Worm (Caenorhabditis elegans): ENCODE data around the gene C17C3.3.

The C17C3.3 gene

DNA sequence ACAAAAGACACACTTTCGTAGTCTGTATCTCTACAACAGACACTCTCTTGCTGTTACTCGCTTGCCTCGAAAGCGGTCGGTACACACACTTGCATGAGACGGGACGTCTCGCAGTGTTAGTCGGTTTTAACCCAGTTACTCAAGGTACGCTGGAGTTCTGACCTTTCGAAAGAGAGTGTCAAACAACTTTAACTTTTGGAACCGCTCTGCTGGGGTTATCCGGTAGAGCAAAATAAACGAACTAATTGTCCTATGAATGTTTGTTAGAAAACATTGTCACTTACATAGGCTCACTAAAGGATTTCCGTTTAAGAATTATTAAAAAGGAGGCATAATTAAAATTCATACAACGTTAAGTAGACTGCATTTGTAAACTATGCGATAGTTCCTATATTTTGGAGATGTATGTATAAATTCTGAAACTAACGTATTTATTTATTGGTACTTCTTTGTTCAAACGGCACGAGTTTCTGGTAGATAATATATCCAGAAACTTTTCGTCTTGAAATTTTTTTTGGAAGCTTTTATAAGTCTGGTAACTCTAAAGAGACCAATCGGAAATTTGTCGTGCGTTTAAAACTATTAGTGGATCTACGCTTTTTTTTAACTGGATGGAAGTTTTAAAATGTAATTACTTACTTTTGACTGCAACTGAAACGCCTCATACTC is 17.9 kb upstream of the C17C3.3 start (continued):
- peak; percentile 100 for TF ChIP-seq swsn-7 (tag; optimal IDR thresholded peaks at IDR 0.05)
- peak; percentile 98 for TF ChIP-seq sox-4 (tag; optimal IDR thresholded peaks at IDR 0.05)
- TF ChIP-seq mdl-1 (tag; optimal IDR thresholded peaks at IDR 0.05): peak; percentile 38 to 93
- TF ChIP-seq xbp-1 (tag; optimal IDR thresholded peaks at IDR 0.05): peak; percentile 98
- TF ChIP-seq mab-9 (GFP tag; IDR thresholded peaks at IDR 0.05): peak; percentile 98
- TF ChIP-seq tlp-1 (tag; optimal IDR thresholded peaks at IDR 0.05): no peak
- peak; percentile 98 for TF ChIP-seq egl-13 (tag; optimal IDR thresholded peaks at IDR 0.05)
- peak; percentile 99 for TF ChIP-seq lin-14 (GFP tag; optimal IDR thresholded peaks at IDR 0.05)
- peak; percentile 62 for TF ChIP-seq aha-1 (tag; optimal IDR thresholded peaks at IDR 0.05)
- peak; percentile 79 for TF ChIP-seq unc-98 (GFP tag; IDR thresholded peaks at IDR 0.05)
- peak; percentile 93 for TF ChIP-seq mef-2 (tag; optimal IDR thresholded peaks at IDR 0.05)
- peak; percentile 60 for TF ChIP-seq lin-15B (tag; optimal IDR thresholded peaks at IDR 0.05)
- TF ChIP-seq zag-1 (tag; optimal IDR thresholded peaks at IDR 0.05): peak; percentile 95
- TF ChIP-seq fos-1 (tag; optimal IDR thresholded peaks at IDR 0.05): peak; percentile 97
- TF ChIP-seq pax-3 (tag; optimal IDR thresholded peaks at IDR 0.05): peak; percentile 98
- peak; percentile 99 for TF ChIP-seq grh-1 (GFP tag; IDR thresholded peaks at IDR 0.05)
- TF ChIP-seq efl-3 (GFP tag; optimal IDR thresholded peaks at IDR 0.05): peak; percentile 83
- TF ChIP-seq ceh-63 (GFP tag; optimal IDR thresholded peaks at IDR 0.05): peak; percentile 95
- TF ChIP-seq F16B12.6 (tag; optimal IDR thresholded peaks at IDR 0.05): peak; percentile 60
- TF ChIP-seq lin-39 (tag; optimal IDR thresholded peaks at IDR 0.05): peak; percentile 96
- peak; percentile 78 for TF ChIP-seq nhr-84 (tag; optimal IDR thresholded peaks at IDR 0.05)
- TF ChIP-seq rnt-1 (tag; optimal IDR thresholded peaks at IDR 0.05): peak; percentile 98
- peak; percentile 92 for TF ChIP-seq ces-1 (GFP tag; optimal IDR thresholded peaks at IDR 0.05)
- peak; percentile 98 for TF ChIP-seq ceh-8 (GFP tag; optimal IDR thresholded peaks at IDR 0.05)
- TF ChIP-seq unc-86 (tag; optimal IDR thresholded peaks at IDR 0.05): peak; percentile 98
- peak; percentile 68 for TF ChIP-seq unc-30 (tag; optimal IDR thresholded peaks at IDR 0.05)
- peak; percentile 99 for TF ChIP-seq ztf-4 (tag; optimal IDR thresholded peaks at IDR 0.05)
- TF ChIP-seq mep-1 (tag; optimal IDR thresholded peaks at IDR 0.05): peak; percentile 97
- TF ChIP-seq hpl-2 (GFP tag; optimal IDR thresholded peaks at IDR 0.05): peak; percentile 98
- peak; percentile 100 for TF ChIP-seq tbx-2 (tag; optimal IDR thresholded peaks at IDR 0.05)
- peak; percentile 100 for TF ChIP-seq nhr-20 (tag; optimal IDR thresholded peaks at IDR 0.05)
- peak; percentile 96 for TF ChIP-seq nhr-11 (tag; optimal IDR thresholded peaks at IDR 0.05)
- peak; percentile 99 for TF ChIP-seq nhr-85 (tag)
- peak; percentile 100 for TF ChIP-seq nhr-47 (tag; optimal IDR thresholded peaks at IDR 0.05)
- TF ChIP-seq nhr-76 (tag; optimal IDR thresholded peaks at IDR 0.05): peak; percentile 98
- peak; percentile 95 for TF ChIP-seq C04F5.9 (tag; optimal IDR thresholded peaks at IDR 0.05)
- peak; percentile 96 to 97 (median 97) for TF ChIP-seq ceh-82 (tag; optimal IDR thresholded peaks at IDR 0.05)
- peak; percentile 49 for TF ChIP-seq hlh-4 (tag; optimal IDR thresholded peaks at IDR 0.05)
- TF ChIP-seq fkh-10 (GFP tag; optimal IDR thresholded peaks at IDR 0.05): peak; percentile 99
- peak; percentile 92 to 93 for TF ChIP-seq egl-27 (tag; optimal IDR thresholded peaks at IDR 0.05)
- no peak for TF ChIP-seq alr-1 (tag; optimal IDR thresholded peaks at IDR 0.05; ENCODE audit: borderline replicate concordance)
- peak; percentile 71 for TF ChIP-seq ceh-90 (tag; optimal IDR thresholded peaks at IDR 0.05)
- TF ChIP-seq nhr-77 (tag; optimal IDR thresholded peaks at IDR 0.05): peak; percentile 99
- peak; percentile 67 for TF ChIP-seq C34B4.2 (tag; optimal IDR thresholded peaks at IDR 0.05)
- peak; percentile 87 for TF ChIP-seq vab-15 (tag; optimal IDR thresholded peaks at IDR 0.05)
